Worm (Caenorhabditis elegans) whole organism, mixed stage, embryonic: ENCODE data around the gene T21D12.11.

Experiments used
- elt-3 ChIP-seq: fragments of 150-350 bp; optimal IDR thresholded peaks from 2 replicates; lab custom pipeline; 2014; ENCODE audit warnings: missing biosample characterization, missing genetic modification characterization
- nhr-237 ChIP-seq: fragments of 150-350 bp; optimal IDR thresholded peaks from 2 replicates; lab custom pipeline; 2014; ENCODE audit warnings: missing biosample characterization, missing genetic modification characterization

DNA sequence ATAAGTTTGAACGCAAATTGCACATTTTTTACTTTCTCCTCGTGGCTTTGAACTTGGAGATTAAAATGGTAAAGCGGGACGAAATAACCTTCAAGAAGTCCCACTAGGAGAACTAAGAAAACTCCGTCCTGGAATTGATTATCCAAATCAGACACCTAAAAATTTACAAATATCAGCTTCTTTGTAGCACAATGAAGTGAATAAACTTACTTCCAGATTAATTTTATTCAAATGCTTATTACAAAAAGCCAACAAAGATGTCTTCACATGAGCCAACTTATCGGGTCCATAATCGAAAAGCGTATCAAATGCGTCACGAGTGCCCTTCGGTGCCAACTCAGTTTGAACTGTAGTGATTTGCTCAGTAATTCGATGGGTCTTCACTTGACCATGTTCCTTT is 6.7 kb upstream of the T21D12.11 start:
- TF ChIP-seq nhr-237 (tag; lab: Kevin White, UChicago) = no peak
- TF ChIP-seq elt-3 (tag; lab: Kevin White, UChicago) = no peak
